Worm (Caenorhabditis elegans): Measurements from ENCODE around the gene ZK856.14.

ZK856.14 gene

DNA sequence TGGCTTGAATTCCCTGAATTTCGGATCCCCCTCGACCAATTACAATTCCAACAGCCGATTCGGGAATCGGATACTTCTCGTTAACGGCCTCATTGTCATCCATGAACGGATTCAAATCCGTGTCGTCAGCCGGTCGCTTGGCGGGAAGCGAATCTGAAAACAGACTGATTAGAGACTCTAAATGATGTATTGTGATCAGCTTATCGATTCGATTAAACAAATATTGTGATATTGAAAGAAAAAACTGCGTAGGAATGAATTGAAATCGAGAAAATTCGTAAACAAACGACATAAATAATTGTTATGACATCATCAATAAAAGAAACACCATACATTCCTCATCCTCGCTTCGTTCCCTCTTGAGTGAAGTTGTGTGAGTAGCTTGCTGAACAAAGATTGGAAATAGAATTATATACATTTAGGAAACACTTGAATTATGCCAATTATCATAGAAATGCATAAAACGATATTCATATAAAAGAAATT, 21.2 kb downstream of the ZK856.14 start (continued):
- TF ChIP-seq fkh-3 (tag; optimal IDR thresholded peaks at IDR 0.05) (peak; percentile 54), B0261.1 (tag; optimal IDR thresholded peaks at IDR 0.05) (peak; percentile 9), attf-6 (GFP tag; IDR thresholded peaks at IDR 0.05) (peak; percentile 73; the same call in 1 of the 2 replicates), tbp1 (GFP tag; optimal IDR thresholded peaks at IDR 0.05) (peak; percentile 45), zim-3 (tag; optimal IDR thresholded peaks at IDR 0.05) (peak; percentile 4), ama-1 (optimal IDR thresholded peaks at IDR 0.05) (no peak), ama-1 (GFP tag; optimal IDR thresholded peaks at IDR 0.05) (no peak), F10E7.11 (tag; optimal IDR thresholded peaks at IDR 0.05) (peak; percentile 93), nhr-27 (tag; optimal IDR thresholded peaks at IDR 0.05) (peak; percentile 82), let-526 (GFP tag; IDR thresholded peaks at IDR 0.05) (no peak), athp-1 (tag; optimal IDR thresholded peaks at IDR 0.05) (peak; percentile 95), Y95B8A.8 (GFP tag; IDR thresholded peaks at IDR 0.05) (peak; percentile 85; the same call in 1 of the 2 replicates), T26A5.8 (tag; optimal IDR thresholded peaks at IDR 0.05) (peak; percentile 60), mes-4 (tag; optimal IDR thresholded peaks at IDR 0.05) (peak; percentile 30), Y53G8AR.9 (GFP tag; conservative IDR thresholded peaks at IDR 0.05) (peak; percentile 75; the same call in 1 of the 2 replicates), lin-40 (tag; optimal IDR thresholded peaks at IDR 0.05) (no peak), ceh-91 (GFP tag; IDR thresholded peaks at IDR 0.05) (peak; percentile 14; the same call in 1 of the 2 replicates), lin-54 (GFP tag; optimal IDR thresholded peaks at IDR 0.05) (peak; percentile 33), bed-1 (GFP tag; IDR thresholded peaks at IDR 0.05) (0 out of 2 replicates have a peak, but pooled peaks have one; percentile 51), lsy-27 (tag; optimal IDR thresholded peaks at IDR 0.05; ENCODE audit: borderline replicate concordance, insufficient read depth) (no peak), xnd-1 (tag; optimal IDR thresholded peaks at IDR 0.05) (peak; percentile 28), F52B5.7 (tag; optimal IDR thresholded peaks at IDR 0.05) (peak; percentile 91), Y56A3A.18 (GFP tag; IDR thresholded peaks at IDR 0.05) (peak; percentile 59), hrde-1 (tag; optimal IDR thresholded peaks at IDR 0.05; ENCODE audit: borderline replicate concordance) (peak; percentile 77), dox-1 (GFP tag; IDR thresholded peaks at IDR 0.05) (peak; percentile 30; the same call in 1 of the 2 replicates), C06A6.2 (GFP tag; conservative IDR thresholded peaks at IDR 0.05) (no peak), madf-3 (GFP tag; IDR thresholded peaks at IDR 0.05) (peak; percentile 88), dpff-1 (tag; optimal IDR thresholded peaks at IDR 0.05) (peak; percentile 93), him-1 (tag; optimal IDR thresholded peaks at IDR 0.05) (no peak), egrh-3 (GFP tag; IDR thresholded peaks at IDR 0.05) (no peak), F55B11.4 (tag; optimal IDR thresholded peaks at IDR 0.05; ENCODE audit: borderline replicate concordance, insufficient read depth) (no peak), ekl-4 (GFP tag; IDR thresholded peaks at IDR 0.05) (peak; percentile 89), F49E8.2 (tag; optimal IDR thresholded peaks at IDR 0.05; ENCODE audit: insufficient read depth) (peak; percentile 58), cebp-1 (GFP tag; IDR thresholded peaks at IDR 0.05) (0 out of 2 replicates have a peak, but pooled peaks have one; percentile 12), cebp-1 (tag; optimal IDR thresholded peaks at IDR 0.05) (peak; percentile 57), aptf-2 (GFP tag; conservative IDR thresholded peaks at IDR 0.05) (no peak), somi-1 (GFP tag; optimal IDR thresholded peaks at IDR 0.05) (no peak), nhr-120 (GFP tag; IDR thresholded peaks at IDR 0.05) (no peak), K12H6.12 (tag; optimal IDR thresholded peaks at IDR 0.05) (no peak), mcd-1 (GFP tag; IDR thresholded peaks at IDR 0.05) (no peak)

DNA sequence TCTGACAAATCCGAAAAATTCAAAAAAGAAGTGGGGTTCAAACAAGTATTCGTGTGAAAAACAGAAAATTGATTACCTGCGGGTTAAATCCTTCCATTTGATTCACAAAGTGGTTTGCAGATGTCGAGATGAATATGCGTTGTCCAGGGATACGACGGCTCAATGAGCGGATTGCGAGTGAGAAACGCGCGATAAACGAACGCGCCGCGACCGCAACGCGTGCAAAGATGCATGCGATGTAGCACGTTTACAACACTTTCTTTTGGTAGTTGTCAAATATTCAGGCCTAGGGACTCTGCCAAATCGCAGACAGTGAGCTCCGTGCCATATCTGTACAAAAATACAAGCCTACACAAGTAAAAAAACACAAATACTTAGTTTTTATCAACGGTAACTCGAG, 21.8 kb downstream of the ZK856.14 start, which contains the start of gene fubl-1:
TSS of gene fubl-1 (minus strand) at position 202 of the 400 bp plus-strand sequence.
- TF ChIP-seq T26A5.8 (tag; optimal IDR thresholded peaks at IDR 0.05) (no peak), madf-8 (GFP tag; conservative IDR thresholded peaks at IDR 0.05) (peak; percentile 71), ceh-91 (GFP tag; IDR thresholded peaks at IDR 0.05) (peak; percentile 68), lsl-1 (GFP tag; optimal IDR thresholded peaks at IDR 0.05) (peak; percentile 76), dox-1 (GFP tag; IDR thresholded peaks at IDR 0.05) (peak; percentile 65), madf-6 (GFP tag; IDR thresholded peaks at IDR 0.05) (peak; percentile 64; the same call in 1 of the 2 replicates), madf-3 (GFP tag; IDR thresholded peaks at IDR 0.05) (peak; percentile 97), efl-1 (GFP tag; optimal IDR thresholded peaks at IDR 0.05) (peak; percentile 14), lin-26 (GFP tag; IDR thresholded peaks at IDR 0.05) (0 out of 2 replicates have a peak, but pooled peaks have one; percentile 7), bed-1 (GFP tag; IDR thresholded peaks at IDR 0.05) (no peak), egl-44 (GFP tag; IDR thresholded peaks at IDR 0.05) (no peak), athp-1 (tag; optimal IDR thresholded peaks at IDR 0.05) (no peak), mcd-1 (GFP tag; IDR thresholded peaks at IDR 0.05) (peak; percentile 61), akir-1 (GFP tag; optimal IDR thresholded peaks at IDR 0.05) (no peak), D2030.7 (GFP tag; IDR thresholded peaks at IDR 0.05) (peak; percentile 49; the same call in 1 of the 2 replicates), ztf-28 (GFP tag; IDR thresholded peaks at IDR 0.05) (0 out of 2 replicates have a peak, but pooled peaks have one; percentile 48)

Measured in whole organism, young adult.